Worm (Caenorhabditis elegans) whole organism, mixed stage, embryonic: ENCODE measurements around the gene algn-2.

Experiments
- ces-1 ChIP-seq: fragments of 150-350 bp; optimal IDR thresholded peaks from 2 replicates; lab custom pipeline; 2014; ENCODE audit warnings: missing biosample characterization, missing genetic modification reagents, missing genetic modification characterization
- elt-3 ChIP-seq: fragments of 150-350 bp; optimal IDR thresholded peaks from 2 replicates; lab custom pipeline; 2014; ENCODE audit warnings: missing biosample characterization, missing genetic modification characterization
- lsy-2 ChIP-seq: fragments of 150-350 bp; optimal IDR thresholded peaks from 2 replicates; lab custom pipeline; 2014; ENCODE audit warnings: missing biosample characterization, missing genetic modification characterization
- snpc-4 ChIP-seq: fragments of 150-350 bp; optimal IDR thresholded peaks from 2 replicates; lab custom pipeline; 2014; ENCODE audit warnings: missing biosample characterization, missing genetic modification characterization
- unc-39 ChIP-seq: fragments of 150-350 bp; optimal IDR thresholded peaks from 2 replicates; lab custom pipeline; 2014; ENCODE audit warnings: missing biosample characterization, missing genetic modification characterization
- unc-62 ChIP-seq: fragments of 150-350 bp; optimal IDR thresholded peaks from 2 replicates; lab custom pipeline; 2014; ENCODE audit warnings: missing biosample characterization, missing genetic modification reagents, missing genetic modification characterization

- no peak for TF ChIP-seq unc-62
- TF ChIP-seq lsy-2: no peak
- peak; percentile 21 for TF ChIP-seq ces-1
- TF ChIP-seq snpc-4: no peak
- no peak for TF ChIP-seq unc-39 (tag; lab: Kevin White, UChicago)
- no peak for TF ChIP-seq elt-3 (tag; lab: Kevin White, UChicago)
Observed at ce11 chrII:5365645-5366044, 9.4 kb upstream of the algn-2 start, which contains the start of gene F09E5.16.
